Fruit fly (Drosophila melanogaster) whole organism, embryonic: ENCODE measurements around the gene Or94b.

Experiments
- Abd-B ChIP-seq: fragments of 200-800 bp; sonication (Bioruptor generic); optimal IDR thresholded peaks from 2 replicates; lab custom pipeline; 2018; ENCODE audit warnings: missing biosample characterization, mild to moderate bottlenecking, missing genetic modification characterization, moderate library complexity
- Aef1 ChIP-seq: fragments of 200-800 bp; sonication (Bioruptor generic); IDR thresholded peaks from 3 replicates; pipeline ENCODE4 v1.3.6; 2022; ENCODE audit warnings: missing biosample characterization, missing genetic modification characterization
- Atf6 ChIP-seq: fragments of 200-800 bp; sonication (Bioruptor generic); IDR thresholded peaks from 2 replicates; pipeline ENCODE4 v1.3.6; 2022; ENCODE audit warnings: missing biosample characterization, missing genetic modification characterization
- Bteb2 ChIP-seq: fragments of 200-800 bp; sonication (Bioruptor generic); optimal IDR thresholded peaks from 2 replicates; lab custom pipeline; 2016; ENCODE audit warnings: missing biosample characterization, missing genetic modification characterization
- CG1024 ChIP-seq: fragments of 200-800 bp; sonication (Bioruptor generic); IDR thresholded peaks from 2 replicates; pipeline ENCODE4 v1.3.6; 2022; ENCODE audit warnings: missing biosample characterization, missing genetic modification characterization
- CG11398 ChIP-seq: fragments of 200-800 bp; sonication (Bioruptor generic); optimal IDR thresholded peaks from 2 replicates; lab custom pipeline; 2016; ENCODE audit warnings: missing biosample characterization, missing genetic modification characterization
- CG11456 ChIP-seq: fragments of 200-800 bp; sonication (Bioruptor generic); IDR thresholded peaks from 3 replicates; pipeline ENCODE4 v1.3.6; 2022; ENCODE audit warnings: missing biosample characterization, missing genetic modification characterization
- CG11560 ChIP-seq: fragments of 200-800 bp; sonication (Bioruptor generic); IDR thresholded peaks from 3 replicates; pipeline ENCODE4 v1.3.6; 2022; ENCODE audit warnings: missing biosample characterization, missing genetic modification characterization
- CG1233 ChIP-seq: fragments of 200-800 bp; sonication (Bioruptor generic); optimal IDR thresholded peaks from 4 replicates; lab custom pipeline; 2018; ENCODE audit warnings: missing biosample characterization, mild to moderate bottlenecking, missing genetic modification characterization
- CG17186 ChIP-seq: fragments of 200-800 bp; sonication (Bioruptor generic); optimal IDR thresholded peaks from 3 replicates; lab custom pipeline; 2017; ENCODE audit warnings: missing biosample characterization, missing genetic modification reagents, missing genetic modification characterization
- CG17328 ChIP-seq: fragments of 200-800 bp; sonication (Bioruptor generic); IDR thresholded peaks from 2 replicates; pipeline ENCODE4 v1.3.6; 2022; ENCODE audit warnings: missing biosample characterization, missing genetic modification characterization
- CG17612 ChIP-seq: fragments of 200-800 bp; sonication (Bioruptor generic); IDR thresholded peaks from 2 replicates; pipeline ENCODE4 v1.3.6; 2022; ENCODE audit warnings: missing biosample characterization, missing genetic modification characterization
- CG2712 ChIP-seq: fragments of 200-800 bp; optimal IDR thresholded peaks from 3 replicates; lab custom pipeline; 2019; ENCODE audit warnings: missing biosample characterization, mild to moderate bottlenecking, missing genetic modification characterization, moderate library complexity
- CG31365 ChIP-seq: fragments of 200-800 bp; sonication (Bioruptor generic); optimal IDR thresholded peaks from 2 replicates; lab custom pipeline; 2018; ENCODE audit warnings: missing biosample characterization, mild to moderate bottlenecking, missing genetic modification characterization
- CG6765 ChIP-seq: fragments of 200-800 bp; sonication (Bioruptor generic); optimal IDR thresholded peaks from 3 replicates; lab custom pipeline; 2017; ENCODE audit warnings: missing biosample characterization, mild to moderate bottlenecking, missing genetic modification characterization
- CG8478 ChIP-seq: fragments of >200 bp; optimal IDR thresholded peaks from 2 replicates; lab custom pipeline; 2018
- CG9876 ChIP-seq: fragments of 200-800 bp; sonication (Bioruptor generic); optimal IDR thresholded peaks from 2 replicates; lab custom pipeline; 2016; ENCODE audit warnings: missing biosample characterization, missing genetic modification characterization
- CTCF ChIP-seq: fragments of 200-800 bp; sonication (Bioruptor generic); optimal IDR thresholded peaks from 2 replicates; lab custom pipeline; 2017; ENCODE audit warnings: missing biosample characterization, mild to moderate bottlenecking, missing genetic modification characterization, moderate library complexity
- Dek ChIP-seq: fragments of 200-800 bp; sonication (Bioruptor generic); optimal IDR thresholded peaks from 3 replicates; lab custom pipeline; 2019; ENCODE audit warnings: missing biosample characterization, mild to moderate bottlenecking, missing genetic modification characterization, moderate library complexity
- Hand ChIP-seq: fragments of 200-800 bp; sonication (Bioruptor generic); optimal IDR thresholded peaks from 2 replicates; lab custom pipeline; 2017; ENCODE audit warnings: mild to moderate bottlenecking, missing biosample characterization, missing genetic modification reagents, missing genetic modification characterization
- Lpt ChIP-seq: fragments of >200 bp; optimal IDR thresholded peaks from 2 replicates; lab custom pipeline; 2018; ENCODE audit warnings: missing biosample characterization, missing genetic modification characterization
- Poxn ChIP-seq: fragments of 200-800 bp; sonication (Bioruptor generic); IDR thresholded peaks from 2 replicates; pipeline ENCODE4 v1.3.6; 2022; ENCODE audit warnings: missing biosample characterization, missing genetic modification characterization
- TFAM ChIP-seq: fragments of 200-800 bp; sonication (Bioruptor generic); optimal IDR thresholded peaks from 2 replicates; lab custom pipeline; 2017; ENCODE audit warnings: missing biosample characterization, missing genetic modification characterization, inconsistent platforms
- Vsx1 ChIP-seq: fragments of 200-800 bp; sonication (Bioruptor generic); optimal IDR thresholded peaks from 2 replicates; lab custom pipeline; 2017; ENCODE audit warnings: missing biosample characterization, mild to moderate bottlenecking, missing genetic modification characterization, missing genetic modification reagents
- ap ChIP-seq: fragments of 200-800 bp; sonication (Bioruptor generic); IDR thresholded peaks from 2 replicates; pipeline ENCODE4 v1.3.6; 2022; ENCODE audit warnings: missing biosample characterization, missing genetic modification characterization
- ara ChIP-seq: fragments of 200-800 bp; sonication (Bioruptor generic); IDR thresholded peaks from 2 replicates; pipeline ENCODE4 v1.3.6; 2022; ENCODE audit warnings: missing biosample characterization, missing genetic modification characterization
- cato ChIP-seq: fragments of 200-800 bp; sonication (Bioruptor generic); optimal IDR thresholded peaks from 2 replicates; lab custom pipeline; 2016; ENCODE audit warnings: missing biosample characterization, missing genetic modification characterization, borderline replicate concordance
- cg ChIP-seq: fragments of 200-800 bp; sonication (Bioruptor generic); optimal IDR thresholded peaks from 3 replicates; lab custom pipeline; 2019; ENCODE audit warnings: missing biosample characterization, mild to moderate bottlenecking, missing genetic modification characterization, moderate library complexity
- da ChIP-seq: fragments of 200-800 bp; sonication (Bioruptor generic); optimal IDR thresholded peaks from 2 replicates; lab custom pipeline; 2016; ENCODE audit warnings: missing biosample characterization, missing genetic modification characterization
- danr ChIP-seq: fragments of 200-800 bp; sonication (Bioruptor generic); IDR thresholded peaks from 2 replicates; pipeline ENCODE4 v1.3.6; 2022; ENCODE audit warnings: missing biosample characterization, missing genetic modification characterization
- dati ChIP-seq: fragments of 200-800 bp; sonication (Bioruptor generic); IDR thresholded peaks from 2 replicates; pipeline ENCODE4 v1.3.6; 2022; ENCODE audit warnings: missing biosample characterization, missing genetic modification characterization
- fd64A ChIP-seq: fragments of 200-800 bp; sonication (Bioruptor generic); optimal IDR thresholded peaks from 3 replicates; lab custom pipeline; 2018; ENCODE audit warnings: missing biosample characterization, mild to moderate bottlenecking, missing genetic modification characterization
- fru ChIP-seq: fragments of >200 bp; optimal IDR thresholded peaks from 2 replicates; lab custom pipeline; 2017
- fu2 ChIP-seq: fragments of 200-800 bp; sonication (Bioruptor generic); optimal IDR thresholded peaks from 2 replicates; lab custom pipeline; 2016; ENCODE audit warnings: missing biosample characterization, missing genetic modification characterization
- gcm2 ChIP-seq: fragments of 200-800 bp; sonication (Bioruptor generic); optimal IDR thresholded peaks from 2 replicates; lab custom pipeline; 2016; ENCODE audit warnings: missing biosample characterization, missing genetic modification characterization
- gfzf ChIP-seq: fragments of 200-800 bp; sonication (Bioruptor generic); optimal IDR thresholded peaks from 2 replicates; lab custom pipeline; 2016; ENCODE audit warnings: missing biosample characterization, mild to moderate bottlenecking, missing genetic modification characterization, moderate library complexity
- gsb-n ChIP-seq: fragments of 200-800 bp; sonication (Bioruptor generic); optimal IDR thresholded peaks from 3 replicates; lab custom pipeline; 2018; ENCODE audit warnings: missing biosample characterization, mild to moderate bottlenecking, missing genetic modification characterization
- ham ChIP-seq: fragments of 200-800 bp; sonication (Bioruptor generic); IDR thresholded peaks from 2 replicates; pipeline ENCODE4 v1.3.6; 2022; ENCODE audit warnings: missing biosample characterization, missing genetic modification characterization
- kni ChIP-seq: fragments of 200-800 bp; sonication (Bioruptor generic); optimal IDR thresholded peaks from 3 replicates; lab custom pipeline; 2017; ENCODE audit warnings: mild to moderate bottlenecking, missing biosample characterization, missing genetic modification reagents, missing genetic modification characterization
- lmd ChIP-seq: fragments of 200-800 bp; sonication (Bioruptor generic); IDR thresholded peaks from 2 replicates; pipeline ENCODE4 v1.3.6; 2022; ENCODE audit warnings: missing biosample characterization, missing genetic modification characterization
- lov ChIP-seq, 2 experiments: fragments of 200-800 bp in 1 of 2; fragments of >200 bp in 1 of 2; sonication (Bioruptor generic) in 1 of 2; IDR thresholded peaks in 1 of 2; optimal IDR thresholded peaks in 1 of 2; 2 replicates in 1 of 2; 3 replicates in 1 of 2; pipeline versions ENCODE4 v1.3.6 to Lab custom; 2017 to 2022; ENCODE audit warnings: missing biosample characterization in 1 of 2, missing genetic modification characterization in 1 of 2
- nerfin-1 ChIP-seq: fragments of 200-800 bp; sonication (Bioruptor generic); optimal IDR thresholded peaks from 3 replicates; lab custom pipeline; 2019; ENCODE audit warnings: missing biosample characterization, mild to moderate bottlenecking, missing genetic modification characterization, moderate library complexity
- pan ChIP-seq, 4 experiments: fragments of >200 bp in 3 of 4; fragments of 200-800 bp in 1 of 4; sonication (Bioruptor generic) in 1 of 4; optimal IDR thresholded peaks in 3 of 4; IDR thresholded peaks in 1 of 4; 2 replicates each; pipeline versions ENCODE4 v1.3.6 to Lab custom; 2017 to 2022; ENCODE audit warnings: missing biosample characterization in 2 of 4, missing genetic modification characterization in 2 of 4, mixed read lengths in 1 of 4
- pita ChIP-seq: fragments of 200-800 bp; sonication (Bioruptor generic); optimal IDR thresholded peaks from 2 replicates; lab custom pipeline; 2017; ENCODE audit warnings: missing biosample characterization, mild to moderate bottlenecking, missing genetic modification characterization
- ranshi ChIP-seq: fragments of 200-800 bp; sonication (Bioruptor generic); IDR thresholded peaks from 2 replicates; pipeline ENCODE4 v1.3.6; 2022; ENCODE audit warnings: missing biosample characterization, missing genetic modification characterization
- ro ChIP-seq: fragments of 200-800 bp; sonication (Bioruptor generic); IDR thresholded peaks from 2 replicates; pipeline ENCODE4 v1.3.6; 2022; ENCODE audit warnings: missing biosample characterization, missing genetic modification characterization
- row ChIP-seq: fragments of 200-800 bp; sonication (Bioruptor generic); IDR thresholded peaks from 3 replicates; pipeline ENCODE4 v1.3.6; 2022; ENCODE audit warnings: missing biosample characterization, missing genetic modification characterization
- seq ChIP-seq: fragments of 200-800 bp; sonication (Bioruptor generic); IDR thresholded peaks from 2 replicates; pipeline ENCODE4 v1.3.6; 2022; ENCODE audit warnings: missing biosample characterization, missing genetic modification characterization
- slou ChIP-seq: fragments of 200-800 bp; sonication (Bioruptor generic); optimal IDR thresholded peaks from 3 replicates; lab custom pipeline; 2016; ENCODE audit warnings: missing biosample characterization, missing genetic modification characterization
- sr ChIP-seq: fragments of 200-800 bp; sonication (Bioruptor generic); IDR thresholded peaks from 3 replicates; pipeline ENCODE4 v1.3.6; 2022; ENCODE audit warnings: missing biosample characterization, missing genetic modification characterization
- tgo ChIP-seq: fragments of 200-800 bp; sonication (Bioruptor generic); IDR thresholded peaks from 3 replicates; pipeline ENCODE4 v1.3.6; 2022; ENCODE audit warnings: missing biosample characterization, missing genetic modification characterization
- tio ChIP-seq: fragments of 200-800 bp; sonication (Bioruptor generic); optimal IDR thresholded peaks from 2 replicates; lab custom pipeline; 2017; ENCODE audit warnings: missing biosample characterization, missing genetic modification characterization, inconsistent platforms

The Or94b gene

DNA sequence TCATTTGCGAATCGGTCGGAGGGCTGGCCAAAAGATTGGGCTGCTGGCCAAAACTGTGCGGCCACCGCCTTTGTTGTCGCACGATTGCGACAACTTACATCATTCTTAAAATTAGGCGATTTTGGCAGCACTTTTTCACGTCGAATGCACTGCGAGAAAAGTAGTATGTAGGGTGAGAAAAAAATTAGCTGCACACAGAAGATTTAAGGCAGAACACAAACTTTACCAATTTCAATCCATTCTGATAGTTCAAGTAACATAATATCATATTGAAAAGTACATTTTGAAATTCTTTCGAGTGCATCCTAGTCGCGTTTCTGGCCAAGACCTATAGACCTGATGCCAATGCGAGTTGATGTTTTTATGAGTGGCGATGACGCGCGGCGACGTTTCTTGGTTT, 39.4 kb downstream of the Or94b start (continued):
- TF ChIP-seq ham (GFP tag; lab: Robert Waterston, UW) (no peak), Lpt (GFP tag; lab: Kevin White, UChicago) (no peak), Bteb2 (GFP tag; lab: Kevin White, UChicago) (peak; percentile 43), row (GFP tag; lab: Robert Waterston, UW) (peak; percentile 71), CG11456 (peak; percentile 67; the same call in 1 of the 3 replicates), danr (0 out of 2 replicates have a peak, but pooled peaks have one; percentile 18), fru (no peak), sr (GFP tag; lab: Robert Waterston, UW) (no peak), dati (GFP tag; lab: Robert Waterston, UW) (no peak), Atf6 (GFP tag; lab: Robert Waterston, UW) (peak; percentile 69), CG1024 (no peak), Poxn (GFP tag; lab: Robert Waterston, UW) (peak; percentile 65), CG11560 (peak; percentile 34; the same call in 1 of the 3 replicates), Vsx1 (GFP tag; lab: Kevin White, UChicago) (no peak), ara (peak; percentile 18; the same call in 1 of the 2 replicates), gcm2 (no peak), CG11398 (no peak), cg (no peak), cato (GFP tag; lab: Kevin White, UChicago) (no peak), Aef1 (GFP tag; lab: Robert Waterston, UW) (peak; percentile 65), CG17328 (0 out of 2 replicates have a peak, but pooled peaks have one; percentile 39), seq (GFP tag; lab: Robert Waterston, UW) (peak; percentile 16; the same call in 1 of the 2 replicates), ranshi (GFP tag; lab: Robert Waterston, UW) (peak; percentile 53; the same call in 1 of the 2 replicates), Dek (tag; lab: Kevin White, UChicago) (peak; percentile 37), Hand (GFP tag; lab: Kevin White, UChicago) (no peak), fu2 (GFP tag; lab: Kevin White, UChicago) (peak; percentile 54), Abd-B (GFP tag; lab: Kevin White, UChicago) (peak; percentile 19), lov (optimal IDR thresholded peaks at IDR 0.05; lab: Kevin White, UChicago) (no peak), lov (GFP tag; IDR thresholded peaks at IDR 0.05; lab: Robert Waterston, UW) (no peak), da (GFP tag; lab: Kevin White, UChicago) (no peak), ro (no peak), gfzf (GFP tag; lab: Kevin White, UChicago) (no peak), gsb-n (no peak), CG9876 (GFP tag; lab: Kevin White, UChicago) (no peak), tgo (GFP tag; lab: Robert Waterston, UW) (peak; percentile 73), ap (no peak; the same call in 1 of the 2 replicates), fd64A (GFP tag; lab: Kevin White, UChicago) (no peak), CG1233 (GFP tag; lab: Kevin White, UChicago) (peak; percentile 21), CG17612 (GFP tag; lab: Robert Waterston, UW) (no peak), slou (GFP tag; lab: Kevin White, UChicago) (no peak), CTCF (GFP tag; lab: Kevin White, UChicago) (no peak), pan (optimal IDR thresholded peaks at IDR 0.05; lab: Kevin White, UChicago) (no peak), pan (GFP tag; optimal IDR thresholded peaks at IDR 0.05 in 1 of 2, IDR thresholded peaks at IDR 0.05 in 1 of 2) (peak in 1 of 2 experiments; percentile 70), TFAM (no peak), tio (no peak), nerfin-1 (tag; lab: Kevin White, UChicago) (no peak), CG17186 (no peak), kni (no peak), CG31365 (tag; lab: Kevin White, UChicago) (no peak), lmd (GFP tag; lab: Robert Waterston, UW) (peak; percentile 94), CG8478 (lab: Kevin White, UChicago) (no peak), pita (GFP tag; lab: Kevin White, UChicago) (no peak), CG6765 (GFP tag; lab: Kevin White, UChicago) (no peak), CG2712 (tag; lab: Kevin White, UChicago) (peak; percentile 41)
